Fruit fly (Drosophila melanogaster): ENCODE data around the gene Ctps.

The Ctps gene

DNA sequence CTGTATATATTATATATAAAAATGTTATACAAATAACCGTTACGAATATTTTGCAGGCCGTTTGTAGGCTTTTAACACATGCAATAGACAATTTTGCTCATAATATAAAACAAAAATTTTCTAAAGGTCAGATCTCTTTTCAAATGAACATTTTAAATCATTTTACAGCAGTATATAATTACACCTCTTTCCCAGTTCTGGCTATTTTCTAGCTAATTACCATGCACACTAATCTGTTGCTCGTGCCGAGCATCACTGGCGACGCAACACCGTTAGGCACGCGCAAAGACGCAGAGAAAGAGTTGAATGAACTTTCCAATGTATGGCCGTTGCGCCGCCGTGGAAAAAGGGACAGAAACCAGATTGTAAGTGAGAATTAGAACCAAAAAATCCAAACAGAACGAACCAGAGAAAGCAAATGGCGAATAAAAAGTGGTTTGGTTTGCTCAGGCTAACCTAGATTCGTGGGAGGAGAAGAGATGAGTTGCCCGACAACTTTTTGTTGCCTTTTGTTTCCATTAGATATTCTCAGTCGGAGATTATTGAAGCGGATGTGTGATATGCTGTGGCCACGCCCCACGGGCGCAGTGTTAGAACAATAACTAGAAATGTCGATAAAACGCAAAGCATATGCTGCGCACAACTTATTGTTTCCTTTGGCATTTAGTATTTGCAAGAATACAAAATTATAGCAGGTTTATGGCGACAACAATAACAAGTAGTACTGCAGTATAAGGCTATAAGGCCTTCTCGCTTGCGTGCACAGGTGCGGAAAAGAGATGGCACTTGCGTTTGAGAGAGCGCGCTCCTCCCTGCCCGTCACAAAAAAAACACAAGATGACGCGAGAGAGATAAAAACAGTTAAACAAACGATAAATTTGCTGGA, 43.6 kb downstream of the Ctps start (continued):
- peak; percentile 3 for TF ChIP-seq Abd-B (GFP tag; optimal IDR thresholded peaks at IDR 0.05)
- no peak for TF ChIP-seq zfh2 (GFP tag; optimal IDR thresholded peaks at IDR 0.05)
- no peak for TF ChIP-seq Dll (GFP tag; IDR thresholded peaks at IDR 0.05; ENCODE audit: partially characterized antibody)
- no peak for TF ChIP-seq CG10979 (tag; optimal IDR thresholded peaks at IDR 0.05)
- no peak for TF ChIP-seq CG6854 (GFP tag; optimal IDR thresholded peaks at IDR 0.05)
- no peak for TF ChIP-seq ap (GFP tag; IDR thresholded peaks at IDR 0.05)
- no peak for TF ChIP-seq C15 (GFP tag; IDR thresholded peaks at IDR 0.05)
- TF ChIP-seq Nf-YC (tag; optimal IDR thresholded peaks at IDR 0.05) = peak; percentile 20
- TF ChIP-seq CG6254 (GFP tag; optimal IDR thresholded peaks at IDR 0.05) = no peak
- peak; percentile 14 for TF ChIP-seq CG12769 (tag; optimal IDR thresholded peaks at IDR 0.05)
- TF ChIP-seq Stat92E (GFP tag; optimal IDR thresholded peaks at IDR 0.05) = no peak
- no peak for TF ChIP-seq disco-r (GFP tag; optimal IDR thresholded peaks at IDR 0.05)
- no peak for TF ChIP-seq CG17328 (GFP tag; IDR thresholded peaks at IDR 0.05)
- TF ChIP-seq luna (GFP tag; optimal IDR thresholded peaks at IDR 0.05) = no peak
- TF ChIP-seq sim (GFP tag; IDR thresholded peaks at IDR 0.05) = no peak
- no peak for TF ChIP-seq CG12299 (tag; optimal IDR thresholded peaks at IDR 0.05)
- no peak for TF ChIP-seq knrl (GFP tag; IDR thresholded peaks at IDR 0.05; ENCODE audit: partially characterized antibody)
- no peak for TF ChIP-seq sug (tag; optimal IDR thresholded peaks at IDR 0.05)
- no peak for TF ChIP-seq shn (GFP tag; optimal IDR thresholded peaks at IDR 0.05)
- TF ChIP-seq bigmax (GFP tag; optimal IDR thresholded peaks at IDR 0.05) = no peak
- no peak for TF ChIP-seq bowl (GFP tag; IDR thresholded peaks at IDR 0.05)
- no peak for TF ChIP-seq wdn (GFP tag; IDR thresholded peaks at IDR 0.05)
- peak; percentile 80; the same call in 3 of the 4 replicates for TF ChIP-seq chinmo (GFP tag; IDR thresholded peaks at IDR 0.05; ENCODE audit: partially characterized antibody)
- TF ChIP-seq gcm2 (GFP tag; optimal IDR thresholded peaks at IDR 0.05) = no peak
- TF ChIP-seq ems (GFP tag; optimal IDR thresholded peaks at IDR 0.05) = no peak
- TF ChIP-seq H2.0 (GFP tag; IDR thresholded peaks at IDR 0.05) = 0 out of 2 replicates have a peak, but pooled peaks have one; percentile 26
- TF ChIP-seq Chrac-16 (GFP tag; optimal IDR thresholded peaks at IDR 0.05) = peak; percentile 24
- no peak for TF ChIP-seq CG17802 (tag; optimal IDR thresholded peaks at IDR 0.05)
- TF ChIP-seq dpn (GFP tag; optimal IDR thresholded peaks at IDR 0.05) = peak in 1 of 2 experiments; percentile 36
- peak; percentile 49; the same call in 2 of the 3 replicates for TF ChIP-seq Aef1 (GFP tag; IDR thresholded peaks at IDR 0.05)
- TF ChIP-seq Eip74EF (GFP tag; optimal IDR thresholded peaks at IDR 0.05) = no peak
- TF ChIP-seq ham (GFP tag; IDR thresholded peaks at IDR 0.05) = no peak
- no peak for TF ChIP-seq CG17359 (tag; optimal IDR thresholded peaks at IDR 0.05)
- TF ChIP-seq CG16779 (GFP tag; IDR thresholded peaks at IDR 0.05) = no peak
- no peak for TF ChIP-seq tio (GFP tag; optimal IDR thresholded peaks at IDR 0.05)
- TF ChIP-seq CG4404 (GFP tag; IDR thresholded peaks at IDR 0.05) = no peak
- no peak for TF ChIP-seq CG3163 (GFP tag; optimal IDR thresholded peaks at IDR 0.05)
- TF ChIP-seq run (tag; optimal IDR thresholded peaks at IDR 0.05) = no peak
- TF ChIP-seq sc (optimal IDR thresholded peaks at IDR 0.05) = no peak
- no peak for TF ChIP-seq sc (GFP tag; optimal IDR thresholded peaks at IDR 0.05)
- TF ChIP-seq fu2 (GFP tag; optimal IDR thresholded peaks at IDR 0.05) = no peak
- TF ChIP-seq grau (tag; optimal IDR thresholded peaks at IDR 0.05) = peak; percentile 38
- peak; percentile 60; the same call in 1 of the 2 replicates for TF ChIP-seq CG4360 (GFP tag; IDR thresholded peaks at IDR 0.05)
- TF ChIP-seq CG13424 (tag; optimal IDR thresholded peaks at IDR 0.05) = peak; percentile 46
- TF ChIP-seq CG2875 (GFP tag; optimal IDR thresholded peaks at IDR 0.05) = no peak
- TF ChIP-seq CG4328 (GFP tag; optimal IDR thresholded peaks at IDR 0.05) = no peak
- peak; percentile 22 for TF ChIP-seq gsb-n (tag; optimal IDR thresholded peaks at IDR 0.05)
- TF ChIP-seq CG8924 (tag; optimal IDR thresholded peaks at IDR 0.05) = no peak
- no peak for TF ChIP-seq Side (GFP tag; optimal IDR thresholded peaks at IDR 0.05)

Data from whole organism, embryonic.